Worm (Caenorhabditis elegans) whole organism, young adult: ENCODE data around the gene T09F3.5.
A peak's percentile ranks its signal among the peaks of the same experiment; 100 is the strongest.

ENCODE experiments used
- B0261.1 ChIP-seq: sonication (generic microtip); optimal IDR thresholded peaks from 2 replicates; lab custom pipeline; 2016; ENCODE audit warnings: mild to moderate bottlenecking, missing genetic modification characterization, moderate library complexity, missing compliant biosample characterization
- B0336.3 ChIP-seq: fragments of 200-800 bp; sonication (Bioruptor generic); IDR thresholded peaks from 2 replicates; pipeline ENCODE4 v1.3.6; 2022; ENCODE audit warnings: missing genetic modification characterization, missing compliant biosample characterization
- C17E4.6 ChIP-seq: fragments of 200-800 bp; sonication (Bioruptor generic); IDR thresholded peaks from 2 replicates; pipeline ENCODE4 v1.3.6; 2022; ENCODE audit warnings: missing genetic modification reagents, missing genetic modification characterization, missing compliant biosample characterization
- D2030.7 ChIP-seq: fragments of 200-800 bp; sonication (Bioruptor generic); IDR thresholded peaks from 2 replicates; pipeline ENCODE4 v1.3.6; 2022; ENCODE audit warnings: missing genetic modification reagents, missing genetic modification characterization, missing compliant biosample characterization
- F39B2.1 ChIP-seq: fragments of 200-800 bp; sonication (Bioruptor generic); IDR thresholded peaks from 2 replicates; pipeline ENCODE4 v1.3.6; 2022; ENCODE audit warnings: missing genetic modification reagents, missing genetic modification characterization, missing compliant biosample characterization
- F49E8.2 ChIP-seq: sonication (generic microtip); optimal IDR thresholded peaks from 3 replicates; lab custom pipeline; 2017; ENCODE audit warnings: missing genetic modification characterization, mild to moderate bottlenecking, missing compliant biosample characterization, antibody characterized with exemption, moderate library complexity; ENCODE audit not compliant: insufficient read depth
- F52B5.7 ChIP-seq: sonication (generic microtip); optimal IDR thresholded peaks from 2 replicates; lab custom pipeline; 2016; ENCODE audit warnings: mild to moderate bottlenecking, missing genetic modification characterization, missing compliant biosample characterization
- F57A8.1 ChIP-seq: fragments of 200-800 bp; sonication (Bioruptor generic); optimal IDR thresholded peaks from 2 replicates; lab custom pipeline; 2018; ENCODE audit warnings: mild to moderate bottlenecking, missing genetic modification characterization, moderate library complexity, missing compliant biosample characterization
- K11D2.4 ChIP-seq: fragments of 200-800 bp; sonication (Bioruptor generic); IDR thresholded peaks from 2 replicates; pipeline ENCODE4 v1.3.6; 2022; ENCODE audit warnings: missing genetic modification reagents, missing genetic modification characterization, missing compliant biosample characterization
- T26A5.8 ChIP-seq: sonication (generic microtip); optimal IDR thresholded peaks from 2 replicates; lab custom pipeline; 2016; ENCODE audit warnings: missing genetic modification characterization, missing compliant biosample characterization
- Y56A3A.18 ChIP-seq: fragments of 200-800 bp; sonication (Bioruptor generic); IDR thresholded peaks from 2 replicates; pipeline ENCODE4 v1.3.6; 2022; ENCODE audit warnings: missing genetic modification reagents, missing genetic modification characterization, missing compliant biosample characterization
- Y67H2A.10 ChIP-seq: fragments of 200-800 bp; sonication (Bioruptor generic); conservative IDR thresholded peaks from 2 replicates; pipeline ENCODE4 v1.3.6; 2022; ENCODE audit warnings: missing genetic modification reagents, missing genetic modification characterization, missing compliant biosample characterization
- akir-1 ChIP-seq: fragments of 200-800 bp; sonication (Bioruptor generic); optimal IDR thresholded peaks from 2 replicates; lab custom pipeline; 2018; ENCODE audit warnings: mild to moderate bottlenecking, missing genetic modification characterization, moderate library complexity, missing compliant biosample characterization
- attf-6 ChIP-seq: fragments of 200-800 bp; sonication (Bioruptor generic); IDR thresholded peaks from 2 replicates; pipeline ENCODE4 v1.3.6; 2022; ENCODE audit warnings: missing genetic modification reagents, missing genetic modification characterization, missing compliant biosample characterization
- ccch-3 ChIP-seq: fragments of 200-800 bp; sonication (Bioruptor generic); optimal IDR thresholded peaks from 2 replicates; lab custom pipeline; 2018; ENCODE audit warnings: mild to moderate bottlenecking, missing genetic modification characterization, missing compliant biosample characterization
- ceh-100 ChIP-seq: fragments of 200-800 bp; sonication (Bioruptor generic); IDR thresholded peaks from 2 replicates; pipeline ENCODE4 v1.3.6; 2022; ENCODE audit warnings: missing genetic modification reagents, missing genetic modification characterization, missing compliant biosample characterization
- ceh-27 ChIP-seq: fragments of 200-800 bp; sonication (Bioruptor generic); optimal IDR thresholded peaks from 2 replicates; lab custom pipeline; 2018; ENCODE audit warnings: mild to moderate bottlenecking, missing genetic modification characterization, moderate library complexity, missing compliant biosample characterization
- ceh-58 ChIP-seq: fragments of 200-800 bp; sonication (Bioruptor generic); IDR thresholded peaks from 2 replicates; pipeline ENCODE4 v1.3.6; 2022; ENCODE audit warnings: missing genetic modification characterization, missing compliant biosample characterization
- ceh-79 ChIP-seq: sonication (generic microtip); optimal IDR thresholded peaks from 2 replicates; lab custom pipeline; 2017; ENCODE audit warnings: mild to moderate bottlenecking, missing genetic modification characterization, missing compliant biosample characterization
- ceh-91 ChIP-seq: fragments of 200-800 bp; sonication (Bioruptor generic); IDR thresholded peaks from 2 replicates; pipeline ENCODE4 v1.3.6; 2022; ENCODE audit warnings: missing genetic modification reagents, missing genetic modification characterization, missing compliant biosample characterization
- dpff-1 ChIP-seq: sonication (generic microtip); optimal IDR thresholded peaks from 2 replicates; lab custom pipeline; 2017; ENCODE audit warnings: mild to moderate bottlenecking, missing genetic modification characterization, missing compliant biosample characterization
- dpl-1 ChIP-seq: fragments of 150-350 bp; optimal IDR thresholded peaks from 2 replicates; lab custom pipeline; 2014; ENCODE audit warnings: missing biosample characterization, missing genetic modification reagents, missing genetic modification characterization
- efl-1 ChIP-seq: fragments of 150-350 bp; optimal IDR thresholded peaks from 2 replicates; lab custom pipeline; 2014; ENCODE audit warnings: missing biosample characterization, missing genetic modification reagents, missing genetic modification characterization
- egl-18 ChIP-seq: fragments of 200-800 bp; sonication (Bioruptor generic); IDR thresholded peaks from 2 replicates; pipeline ENCODE4 v1.3.6; 2022; ENCODE audit warnings: missing genetic modification reagents, missing genetic modification characterization, missing compliant biosample characterization
- ets-4 ChIP-seq: fragments of 200-800 bp; sonication (Bioruptor generic); optimal IDR thresholded peaks from 2 replicates; lab custom pipeline; 2018; ENCODE audit warnings: mild to moderate bottlenecking, missing genetic modification characterization, missing compliant biosample characterization
- hlh-26 ChIP-seq: fragments of 200-800 bp; sonication (Bioruptor generic); conservative IDR thresholded peaks from 2 replicates; pipeline ENCODE4 v1.3.6; 2022; ENCODE audit warnings: missing genetic modification reagents, missing genetic modification characterization, missing compliant biosample characterization
- hmg-20 ChIP-seq: fragments of 200-800 bp; sonication (Bioruptor generic); IDR thresholded peaks from 2 replicates; pipeline ENCODE4 v1.3.6; 2022; ENCODE audit warnings: missing genetic modification reagents, missing genetic modification characterization, missing compliant biosample characterization
- lag-1 ChIP-seq: fragments of 200-800 bp; sonication (Bioruptor generic); IDR thresholded peaks from 2 replicates; pipeline ENCODE4 v1.3.6; 2022; ENCODE audit warnings: missing genetic modification reagents, missing genetic modification characterization, missing compliant biosample characterization
- lsl-1 ChIP-seq: fragments of 200-800 bp; sonication (Bioruptor generic); optimal IDR thresholded peaks from 2 replicates; lab custom pipeline; 2018; ENCODE audit warnings: mild to moderate bottlenecking, missing genetic modification characterization, moderate library complexity, missing compliant biosample characterization
- lsy-27 ChIP-seq: sonication (generic microtip); optimal IDR thresholded peaks from 2 replicates; lab custom pipeline; 2017; ENCODE audit warnings: missing genetic modification characterization, mild to moderate bottlenecking, missing compliant biosample characterization, antibody characterized with exemption, missing genotype, borderline replicate concordance; ENCODE audit not compliant: insufficient read depth
- madf-10 ChIP-seq: sonication (generic microtip); optimal IDR thresholded peaks from 2 replicates; lab custom pipeline; 2016; ENCODE audit warnings: mild to moderate bottlenecking, missing genetic modification characterization, missing compliant biosample characterization
- mxl-1 ChIP-seq: sonication (generic microtip); optimal IDR thresholded peaks from 2 replicates; lab custom pipeline; 2016; ENCODE audit warnings: missing genetic modification characterization, missing compliant biosample characterization
- nfya-1 ChIP-seq: sonication (generic microtip); optimal IDR thresholded peaks from 2 replicates; lab custom pipeline; 2017; ENCODE audit warnings: antibody characterized with exemption, missing compliant biosample characterization, missing genetic modification characterization, borderline replicate concordance; ENCODE audit not compliant: insufficient read depth
- nhr-27 ChIP-seq: fragments of 200-800 bp; sonication (Bioruptor generic); optimal IDR thresholded peaks from 2 replicates; lab custom pipeline; 2018; ENCODE audit warnings: mild to moderate bottlenecking, missing genetic modification characterization, moderate library complexity, missing compliant biosample characterization
- nhr-80 ChIP-seq: sonication (generic microtip); optimal IDR thresholded peaks from 2 replicates; lab custom pipeline; 2016; ENCODE audit warnings: missing genetic modification characterization, missing compliant biosample characterization
- pha-4 ChIP-seq: fragments of 150-350 bp; sonication (generic microtip); optimal IDR thresholded peaks from 2 replicates; lab custom pipeline; 2014; ENCODE audit warnings: missing biosample characterization, missing genetic modification reagents, missing genetic modification characterization
- rec-8 ChIP-seq, 2 experiments: sonication (generic microtip); optimal IDR thresholded peaks; 2 replicates each; lab custom pipeline; 2016; ENCODE audit warnings: mild to moderate bottlenecking in 2 of 2, missing genetic modification characterization in 2 of 2, missing genetic modification reagents in 2 of 2, missing genotype in 2 of 2, missing biosample characterization in 1 of 2, missing compliant biosample characterization in 1 of 2, moderate library complexity in 1 of 2
- sdz-38 ChIP-seq: sonication (generic microtip); optimal IDR thresholded peaks from 2 replicates; lab custom pipeline; 2016; ENCODE audit warnings: missing genotype, missing genetic modification characterization, missing compliant biosample characterization
- snpc-1.1 ChIP-seq: sonication (generic microtip); optimal IDR thresholded peaks from 2 replicates; lab custom pipeline; 2017; ENCODE audit warnings: missing genetic modification characterization, mild to moderate bottlenecking, missing compliant biosample characterization, antibody characterized with exemption, moderate library complexity, missing genotype, missing genetic modification reagents; ENCODE audit not compliant: insufficient read depth
- snpc-3.4 ChIP-seq: sonication (generic microtip); optimal IDR thresholded peaks from 2 replicates; lab custom pipeline; 2017; ENCODE audit warnings: missing genetic modification characterization, mild to moderate bottlenecking, missing compliant biosample characterization, antibody characterized with exemption, moderate library complexity, missing genotype, missing genetic modification reagents
- somi-1 ChIP-seq: fragments of 200-800 bp; sonication (Bioruptor generic); optimal IDR thresholded peaks from 2 replicates; lab custom pipeline; 2018; ENCODE audit warnings: mild to moderate bottlenecking, missing genetic modification characterization, missing compliant biosample characterization
- tbp1 ChIP-seq: fragments of 200-800 bp; sonication (Bioruptor generic); optimal IDR thresholded peaks from 2 replicates; lab custom pipeline; 2018; ENCODE audit warnings: mild to moderate bottlenecking, missing genetic modification characterization, missing compliant biosample characterization
- tlf-1 ChIP-seq: fragments of 200-800 bp; sonication (Bioruptor generic); optimal IDR thresholded peaks from 2 replicates; lab custom pipeline; 2018; ENCODE audit warnings: mild to moderate bottlenecking, missing genetic modification characterization, missing compliant biosample characterization
- unc-130 ChIP-seq: sonication (generic microtip); optimal IDR thresholded peaks from 2 replicates; lab custom pipeline; 2016; ENCODE audit warnings: missing genetic modification reagents, missing genetic modification characterization, missing compliant biosample characterization
- ztf-25 ChIP-seq: fragments of 200-800 bp; sonication (Bioruptor generic); IDR thresholded peaks from 2 replicates; pipeline ENCODE4 v1.3.6; 2022; ENCODE audit warnings: missing genetic modification reagents, missing genetic modification characterization, missing compliant biosample characterization
- ztf-28 ChIP-seq: fragments of 200-800 bp; sonication (Bioruptor generic); IDR thresholded peaks from 2 replicates; pipeline ENCODE4 v1.3.6; 2022; ENCODE audit warnings: missing genetic modification reagents, missing genetic modification characterization, missing compliant biosample characterization

T09F3.5 gene

ce11 chrII:10393282-10394179 lies 3.1 kb upstream of the T09F3.5 start, which contains the start of gene gpd-1 (continued):
- no peak for TF ChIP-seq sdz-38
- peak; percentile 60; the same call in 1 of the 2 replicates for TF ChIP-seq C17E4.6 (GFP tag; lab: Robert Waterston, UW)
- no peak for TF ChIP-seq mxl-1
- TF ChIP-seq attf-6 = 0 out of 2 replicates have a peak, but pooled peaks have one; percentile 52
- TF ChIP-seq tlf-1 (GFP tag; lab: Kevin White, UChicago) = peak; percentile 89
- no peak for TF ChIP-seq ztf-25 (GFP tag; lab: Robert Waterston, UW)
- no peak for TF ChIP-seq F39B2.1
- TF ChIP-seq lsy-27 = no peak
- no peak for TF ChIP-seq nhr-27
- TF ChIP-seq dpff-1 (tag; lab: Kevin White, UChicago) = no peak
- peak; percentile 14 for TF ChIP-seq madf-10
- no peak for TF ChIP-seq F57A8.1
- no peak; the same call in 1 of the 2 replicates for TF ChIP-seq Y67H2A.10
- TF ChIP-seq tbp1 (GFP tag; lab: Kevin White, UChicago) = peak; percentile 55
- no peak for TF ChIP-seq pha-4 (tag; lab: Kevin White, UChicago)
- no peak for TF ChIP-seq ceh-27
- peak; percentile 85 for TF ChIP-seq lsl-1
- TF ChIP-seq Y56A3A.18 = no peak
- no peak for TF ChIP-seq akir-1 (GFP tag; lab: Kevin White, UChicago)
- peak; percentile 44 for TF ChIP-seq snpc-1.1 (tag; lab: Kevin White, UChicago)
- TF ChIP-seq hlh-26 (GFP tag; lab: Robert Waterston, UW) = no peak
- no peak for TF ChIP-seq T26A5.8 (tag; lab: Kevin White, UChicago)
- TF ChIP-seq snpc-3.4 (tag; lab: Kevin White, UChicago) = peak; percentile 93
- TF ChIP-seq ceh-58 (GFP tag; lab: Robert Waterston, UW) = no peak
- TF ChIP-seq ceh-100 = peak; percentile 46; the same call in 1 of the 2 replicates
- TF ChIP-seq nhr-80 (tag; lab: Kevin White, UChicago) = no peak
- TF ChIP-seq hmg-20 (GFP tag; lab: Robert Waterston, UW) = no peak
- no peak for TF ChIP-seq K11D2.4 (GFP tag; lab: Robert Waterston, UW)
- peak; percentile 97 for TF ChIP-seq D2030.7 (GFP tag; lab: Robert Waterston, UW)
- no peak for TF ChIP-seq rec-8 (tag; optimal IDR thresholded peaks at IDR 0.05; lab: Kevin White, UChicago)
- no peak for TF ChIP-seq ceh-79 (tag; lab: Kevin White, UChicago)
- no peak for TF ChIP-seq somi-1 (GFP tag; lab: Kevin White, UChicago)
- TF ChIP-seq nfya-1 (tag; lab: Kevin White, UChicago) = no peak
- TF ChIP-seq lag-1 (GFP tag; lab: Robert Waterston, UW) = no peak
- peak; percentile 99 for TF ChIP-seq efl-1 (GFP tag; lab: Kevin White, UChicago)
- TF ChIP-seq B0336.3 (GFP tag; lab: Robert Waterston, UW) = peak; percentile 87
- TF ChIP-seq B0261.1 (tag; lab: Kevin White, UChicago) = no peak
- 0 out of 2 replicates have a peak, but pooled peaks have one; percentile 27 for TF ChIP-seq ztf-28 (GFP tag; lab: Robert Waterston, UW)
- TF ChIP-seq dpl-1 (GFP tag; lab: Kevin White, UChicago) = peak; percentile 94
- peak; percentile 62 for TF ChIP-seq F49E8.2 (tag; lab: Kevin White, UChicago)
- TF ChIP-seq F52B5.7 = no peak
- no peak for TF ChIP-seq ccch-3 (GFP tag; lab: Kevin White, UChicago)
- peak; percentile 82 for TF ChIP-seq unc-130 (GFP tag; lab: Kevin White, UChicago)
- TF ChIP-seq ets-4 = no peak
- TF ChIP-seq egl-18 (GFP tag; lab: Robert Waterston, UW) = no peak
- TF ChIP-seq ceh-91 = peak; percentile 98
